Fruit fly (Drosophila melanogaster) S2 (cell line): Measurements from ENCODE around the gene alpha-Man-IIb.

ENCODE experiments used
- CG8478 ChIP-seq: fragments of >200 bp; optimal IDR thresholded peaks from 2 replicates; lab custom pipeline; 2018
- CTCF ChIP-seq, 2 experiments: fragments of >200 bp; optimal IDR thresholded peaks; 2 replicates each; lab custom pipeline; 2018

Gene alpha-Man-IIb

dm6 chr3R:15846234-15846633 is 42.2 kb downstream of the alpha-Man-IIb start, which contains the start of gene CG4546:
CG4546 (plus strand) TSS chr3R:15846534.
- TF ChIP-seq CTCF (optimal IDR thresholded peaks at IDR 0.05; lab: Kevin White, UChicago), result no peak
- no peak for TF ChIP-seq CG8478 (lab: Kevin White, UChicago)

- TF ChIP-seq CTCF (optimal IDR thresholded peaks at IDR 0.05; lab: Kevin White, UChicago) (no peak), CG8478 (lab: Kevin White, UChicago) (no peak)
These were observed 47.9 kb downstream of the alpha-Man-IIb start for dm6 chr3R:15851912-15852311.

dm6 chr3R:15853347-15853746 is 49.3 kb downstream of the alpha-Man-IIb start, which contains the start of gene cv-d:
cv-d (minus strand) TSS chr3R:15853581.
- no peak for TF ChIP-seq CG8478 (lab: Kevin White, UChicago)

dm6 chr3R:15857189-15857767 is 53.2 kb downstream of the alpha-Man-IIb start, which contains the start of gene Hmt-1:
Hmt-1 (minus strand) TSS chr3R:15857470.
- no peak for TF ChIP-seq CTCF (optimal IDR thresholded peaks at IDR 0.05; lab: Kevin White, UChicago)
- TF ChIP-seq CG8478 (lab: Kevin White, UChicago), result no peak

- TF ChIP-seq CTCF (optimal IDR thresholded peaks at IDR 0.05; lab: Kevin White, UChicago), result no peak
- TF ChIP-seq CG8478 (lab: Kevin White, UChicago), result no peak
These were observed 55.8 kb downstream of the alpha-Man-IIb start, which contains the start of gene CG9632 for dm6 chr3R:15859896-15860295. CG9632 (plus strand) TSS chr3R:15860196.

- TF ChIP-seq CG8478 (lab: Kevin White, UChicago) (no peak), CTCF (optimal IDR thresholded peaks at IDR 0.05; lab: Kevin White, UChicago) (no peak)
These were observed 68.9 kb downstream of the alpha-Man-IIb start for dm6 chr3R:15872829-15873440.
